Worm (Caenorhabditis elegans): Measurements from ENCODE around the gene B0244.9.

DNA sequence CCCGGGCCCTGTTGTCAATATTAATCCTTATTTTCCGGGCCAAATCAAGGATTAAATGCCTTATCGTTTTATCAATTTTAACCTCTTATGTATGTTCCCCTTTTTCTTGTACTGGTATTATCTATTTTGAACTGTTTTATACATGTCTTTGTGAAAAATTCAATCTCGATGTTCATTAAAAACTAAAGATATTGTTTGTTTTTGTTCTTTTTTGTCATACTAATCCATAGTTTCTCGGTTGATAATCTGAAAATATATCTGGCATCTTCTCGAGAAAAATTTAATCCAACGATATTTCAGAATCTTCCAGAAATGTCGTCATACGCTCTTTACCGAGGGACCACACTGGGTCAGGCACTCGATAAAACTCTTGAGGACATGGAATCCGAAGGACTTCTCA, 37.1 kb downstream of the B0244.9 start, which contains the start of gene B0336.13:
- TF ChIP-seq unc-62 (GFP tag; optimal IDR thresholded peaks at IDR 0.05 in 1 of 2): no peak
- TF ChIP-seq unc-62 (tag; optimal IDR thresholded peaks at IDR 0.05): no peak
- no peak for TF ChIP-seq nhr-6 (tag; optimal IDR thresholded peaks at IDR 0.05)
- TF ChIP-seq jun-1 (tag; optimal IDR thresholded peaks at IDR 0.05): no peak

Data from whole organism, L4 larva.